Fruit fly (Drosophila melanogaster): ENCODE results near the gene CG7083.

The CG7083 gene

dm6 chr3L:8308891-8309352 lies 31.7 kb upstream of the CG7083 start, which contains the start of gene BI-1 (continued):
- peak; percentile 83 for TF ChIP-seq lab (GFP tag; optimal IDR thresholded peaks at IDR 0.05)

- 0 out of 2 replicates have a peak, but pooled peaks have one; percentile 24 for TF ChIP-seq CG11247 (GFP tag; IDR thresholded peaks at IDR 0.05)
- 0 out of 2 replicates have a peak, but pooled peaks have one; percentile 12 for TF ChIP-seq peb (GFP tag; IDR thresholded peaks at IDR 0.05)
- peak; percentile 16; the same call in 1 of the 2 replicates for TF ChIP-seq NFAT (GFP tag; IDR thresholded peaks at IDR 0.05)
- TF ChIP-seq Doc3 (GFP tag; IDR thresholded peaks at IDR 0.05; ENCODE audit: partially characterized antibody), result no peak
- no peak for TF ChIP-seq CG10321 (GFP tag; IDR thresholded peaks at IDR 0.05)
- TF ChIP-seq CG9932 (GFP tag; IDR thresholded peaks at IDR 0.05), result peak; percentile 10; the same call in 1 of the 2 replicates
- TF ChIP-seq Hr39 (optimal IDR thresholded peaks at IDR 0.05), result peak; percentile 19
- TF ChIP-seq CG11456 (GFP tag; IDR thresholded peaks at IDR 0.05), result 0 out of 3 replicates have a peak, but pooled peaks have one; percentile 46
- no peak for TF ChIP-seq Xbp1 (GFP tag; optimal IDR thresholded peaks at IDR 0.05)
- TF ChIP-seq Ets65A (GFP tag), result peak; percentile 91
- TF ChIP-seq gt (GFP tag; IDR thresholded peaks at IDR 0.05), result no peak
- no peak for TF ChIP-seq Hsf (GFP tag; optimal IDR thresholded peaks at IDR 0.05)
- 0 out of 3 replicates have a peak, but pooled peaks have one; percentile 21 for TF ChIP-seq ci (GFP tag; IDR thresholded peaks at IDR 0.05)
Observed at dm6 chr3L:8312290-8312689, 28.3 kb upstream of the CG7083 start.

DNA sequence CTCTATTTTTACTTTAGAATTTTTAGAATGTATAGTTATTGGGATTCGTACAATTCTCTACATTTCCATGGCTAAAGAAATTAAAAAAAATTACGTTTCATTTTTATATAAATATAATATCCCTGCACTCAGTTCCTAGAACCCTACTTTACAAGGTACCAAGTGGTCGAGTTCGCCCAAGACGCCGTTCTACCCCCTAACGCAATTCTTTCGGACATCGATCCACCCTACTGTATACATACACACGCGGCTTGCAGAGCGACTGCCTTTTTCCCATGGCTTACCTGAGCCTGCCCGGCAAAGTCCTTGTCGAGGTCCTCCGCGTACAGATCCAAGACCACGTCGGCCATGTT lies 25.8 kb upstream of the CG7083 start:
- peak; percentile 9 for TF ChIP-seq Chrac-16 (GFP tag; optimal IDR thresholded peaks at IDR 0.05)
- TF ChIP-seq disco-r (GFP tag; optimal IDR thresholded peaks at IDR 0.05), result no peak
- peak in 1 of 2 experiments; percentile 16 for TF ChIP-seq bsh (GFP tag; optimal IDR thresholded peaks at IDR 0.05)
- TF ChIP-seq lab (GFP tag; optimal IDR thresholded peaks at IDR 0.05), result peak; percentile 8
- peak; percentile 34; the same call in 2 of the 3 replicates for TF ChIP-seq ci (GFP tag; IDR thresholded peaks at IDR 0.05)
- no peak for TF ChIP-seq Bgb (GFP tag; IDR thresholded peaks at IDR 0.05; ENCODE audit: partially characterized antibody)
- 0 out of 2 replicates have a peak, but pooled peaks have one; percentile 24 for TF ChIP-seq H2.0 (GFP tag; IDR thresholded peaks at IDR 0.05)
- TF ChIP-seq Hey (tag; optimal IDR thresholded peaks at IDR 0.05), result peak; percentile 71
- TF ChIP-seq CG32532 (GFP tag; IDR thresholded peaks at IDR 0.05), result peak; percentile 53
- 0 out of 3 replicates have a peak, but pooled peaks have one; percentile 22 for TF ChIP-seq otp (GFP tag; IDR thresholded peaks at IDR 0.05)
- TF ChIP-seq CG17568 (GFP tag; optimal IDR thresholded peaks at IDR 0.05), result peak; percentile 99
- TF ChIP-seq az2 (GFP tag; optimal IDR thresholded peaks at IDR 0.05), result peak; percentile 16
- 0 out of 2 replicates have a peak, but pooled peaks have one; percentile 36 for TF ChIP-seq ranshi (GFP tag; IDR thresholded peaks at IDR 0.05)
- TF ChIP-seq grau (tag; optimal IDR thresholded peaks at IDR 0.05), result peak; percentile 14
- peak; percentile 42; the same call in 1 of the 2 replicates for TF ChIP-seq CG6689 (GFP tag; IDR thresholded peaks at IDR 0.05)
- TF ChIP-seq Xrp1 (GFP tag; IDR thresholded peaks at IDR 0.05), result peak; percentile 30; the same call in 1 of the 2 replicates
- TF ChIP-seq vvl (GFP tag; IDR thresholded peaks at IDR 0.05), result peak; percentile 11
- peak; percentile 53 for TF ChIP-seq lilli (GFP tag; optimal IDR thresholded peaks at IDR 0.05)
- TF ChIP-seq al (GFP tag; IDR thresholded peaks at IDR 0.05), result 0 out of 2 replicates have a peak, but pooled peaks have one; percentile 4
- TF ChIP-seq CG2120 (GFP tag; optimal IDR thresholded peaks at IDR 0.05), result peak; percentile 53
- TF ChIP-seq MESR4 (GFP tag; optimal IDR thresholded peaks at IDR 0.05), result no peak
- no peak for TF ChIP-seq Dip2 (GFP tag; IDR thresholded peaks at IDR 0.05)
- peak; percentile 96 for TF ChIP-seq D19B (GFP tag; optimal IDR thresholded peaks at IDR 0.05)
- no peak for TF ChIP-seq Opbp (GFP tag; IDR thresholded peaks at IDR 0.05; ENCODE audit: partially characterized antibody)
- TF ChIP-seq Gug (GFP tag; IDR thresholded peaks at IDR 0.05), result peak; percentile 15; the same call in 1 of the 4 replicates
- no peak for TF ChIP-seq unpg (GFP tag; optimal IDR thresholded peaks at IDR 0.05)
- TF ChIP-seq tgo (GFP tag; IDR thresholded peaks at IDR 0.05), result peak; percentile 46; the same call in 2 of the 3 replicates
- peak; percentile 46 for TF ChIP-seq Fer1 (GFP tag; optimal IDR thresholded peaks at IDR 0.05)
- TF ChIP-seq Fer3 (tag; optimal IDR thresholded peaks at IDR 0.05), result peak; percentile 21
- peak; percentile 0 for TF ChIP-seq PHDP (tag; optimal IDR thresholded peaks at IDR 0.05)
- peak; percentile 29; the same call in 1 of the 2 replicates for TF ChIP-seq cas (GFP tag; IDR thresholded peaks at IDR 0.05)
- TF ChIP-seq CG11456 (GFP tag; IDR thresholded peaks at IDR 0.05), result no peak; the same call in 2 of the 3 replicates
- peak; percentile 11 for TF ChIP-seq CrebB (tag; optimal IDR thresholded peaks at IDR 0.05)
- peak; percentile 56; the same call in 1 of the 2 replicates for TF ChIP-seq CG14441 (GFP tag; IDR thresholded peaks at IDR 0.05)
- TF ChIP-seq Six4 (GFP tag; optimal IDR thresholded peaks at IDR 0.05), result peak; percentile 0
- TF ChIP-seq CG15269 (tag; optimal IDR thresholded peaks at IDR 0.05), result peak; percentile 32

Measured in whole organism, embryonic.